Worm (Caenorhabditis elegans): ENCODE results near the gene oac-4.

Gene oac-4

ce11 chrII:3843305-3843704 lies 7.5 kb upstream of the oac-4 start, which contains the start of the genes C17A2.7 and C17A2.3:
C17A2.7 (minus strand) TSS chrII:3843405.
C17A2.3 (plus strand) TSS chrII:3843609.
- no peak for TF ChIP-seq lin-26 (GFP tag; IDR thresholded peaks at IDR 0.05)
- no peak for TF ChIP-seq ZK185.1 (tag; optimal IDR thresholded peaks at IDR 0.05; ENCODE audit: poor library complexity, severe bottlenecking)
- no peak for TF ChIP-seq tlf-1 (GFP tag; optimal IDR thresholded peaks at IDR 0.05)
- no peak for TF ChIP-seq ceh-40 (GFP tag; IDR thresholded peaks at IDR 0.05)
- TF ChIP-seq rpc-1 (optimal IDR thresholded peaks at IDR 0.05): no peak
- TF ChIP-seq rpc-1 (tag; optimal IDR thresholded peaks at IDR 0.05): no peak
- TF ChIP-seq unc-130 (GFP tag; optimal IDR thresholded peaks at IDR 0.05): no peak
- TF ChIP-seq C17E4.6 (GFP tag; IDR thresholded peaks at IDR 0.05): no peak
- no peak for TF ChIP-seq ztf-26 (tag; optimal IDR thresholded peaks at IDR 0.05)
- no peak for TF ChIP-seq ets-4 (GFP tag; optimal IDR thresholded peaks at IDR 0.05)
- no peak for TF ChIP-seq lin-54 (GFP tag; optimal IDR thresholded peaks at IDR 0.05)
- no peak for TF ChIP-seq nhr-120 (GFP tag; IDR thresholded peaks at IDR 0.05)
- no peak for TF ChIP-seq zim-3 (tag; optimal IDR thresholded peaks at IDR 0.05)
- TF ChIP-seq cebp-1 (GFP tag; IDR thresholded peaks at IDR 0.05): no peak
- no peak for TF ChIP-seq cebp-1 (tag; optimal IDR thresholded peaks at IDR 0.05)

ce11 chrII:3839562-3839961 lies 3.7 kb upstream of the oac-4 start, which contains the start of gene C17A2.4:
C17A2.4 (plus strand) TSS chrII:3839862.
- TF ChIP-seq madf-3 (GFP tag; IDR thresholded peaks at IDR 0.05) (no peak), egl-18 (GFP tag; IDR thresholded peaks at IDR 0.05) (no peak), egl-44 (GFP tag; IDR thresholded peaks at IDR 0.05) (no peak), aptf-2 (GFP tag; conservative IDR thresholded peaks at IDR 0.05) (no peak), ztf-18 (tag; optimal IDR thresholded peaks at IDR 0.05) (no peak), lin-26 (GFP tag; IDR thresholded peaks at IDR 0.05) (no peak), B0261.1 (tag; optimal IDR thresholded peaks at IDR 0.05) (no peak), F55B11.4 (tag; optimal IDR thresholded peaks at IDR 0.05; ENCODE audit: borderline replicate concordance, insufficient read depth) (no peak), B0019.2 (GFP tag; conservative IDR thresholded peaks at IDR 0.05) (no peak), F57C9.4 (tag; optimal IDR thresholded peaks at IDR 0.05) (no peak), K12H6.12 (tag; optimal IDR thresholded peaks at IDR 0.05) (no peak), F22D6.2 (tag; optimal IDR thresholded peaks at IDR 0.05) (no peak), egrh-3 (GFP tag; IDR thresholded peaks at IDR 0.05) (no peak)

- TF ChIP-seq ztf-26 (tag; optimal IDR thresholded peaks at IDR 0.05): no peak
- no peak for TF ChIP-seq mel-28 (tag; optimal IDR thresholded peaks at IDR 0.05; ENCODE audit: borderline replicate concordance)
- TF ChIP-seq efl-1 (GFP tag; optimal IDR thresholded peaks at IDR 0.05): no peak
- TF ChIP-seq Y95B8A.8 (GFP tag; IDR thresholded peaks at IDR 0.05): no peak
- TF ChIP-seq ceh-27 (GFP tag; optimal IDR thresholded peaks at IDR 0.05): no peak
- TF ChIP-seq ceh-91 (GFP tag; IDR thresholded peaks at IDR 0.05): no peak
- TF ChIP-seq ztf-6 (GFP tag; IDR thresholded peaks at IDR 0.05): no peak
- TF ChIP-seq atf-7 (tag; optimal IDR thresholded peaks at IDR 0.05): no peak
- TF ChIP-seq let-526 (GFP tag; IDR thresholded peaks at IDR 0.05): no peak
- TF ChIP-seq ama-1 (optimal IDR thresholded peaks at IDR 0.05): no peak
- no peak for TF ChIP-seq ama-1 (GFP tag; optimal IDR thresholded peaks at IDR 0.05)
- TF ChIP-seq ccch-3 (GFP tag; optimal IDR thresholded peaks at IDR 0.05): no peak
Observed at ce11 chrII:3832383-3832782, 3.4 kb downstream of the oac-4 start, which contains the start of gene F54D10.9. F54D10.9 (minus strand) TSS chrII:3832483.
